ENCODE assay signal across 1 fruit fly cellular context in the genomic region with DNA sequence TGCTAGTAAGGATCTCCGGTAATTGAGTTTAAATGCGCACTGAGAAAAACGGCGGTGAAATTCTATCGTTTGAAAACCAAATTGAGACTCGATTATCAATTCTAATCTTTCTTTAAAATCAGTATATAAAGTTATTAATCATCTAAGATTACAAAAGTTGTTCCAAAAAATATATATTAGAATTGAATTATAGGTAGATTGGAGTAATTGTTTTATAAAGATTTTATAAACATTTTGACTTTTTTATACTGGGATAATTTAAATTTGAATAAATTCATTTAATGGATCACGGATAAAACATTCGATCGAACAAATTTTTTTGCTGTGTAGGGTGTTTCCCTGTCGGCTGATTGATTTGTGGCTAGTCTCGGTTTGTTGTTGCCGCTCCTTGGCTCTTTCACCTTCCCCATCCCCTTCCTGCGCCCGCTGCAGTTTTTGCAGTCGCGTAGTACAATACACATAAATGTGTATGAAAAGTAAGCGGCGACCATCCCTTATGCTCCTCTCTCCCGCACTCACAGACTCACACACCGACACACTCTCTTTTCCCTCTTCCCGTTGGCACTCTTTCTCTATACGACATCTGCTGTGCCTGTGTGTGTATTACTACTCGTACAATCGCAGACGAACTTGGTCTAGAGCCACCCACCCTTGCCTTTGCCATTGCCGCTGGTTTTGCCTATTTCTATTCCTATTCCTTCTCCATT.
TF ChIP-seq lines count a peak whose summit lies in the region.

No protein-coding gene starts in this region.

TF ChIP-seq in whole organism, embryonic, 481 proteins besides CTCF, POLR2A, EP300 and RAD21 (continued from another document):
- TF ChIP-seq scrt (GFP tag; optimal IDR thresholded peaks at IDR 0.05; lab: Kevin White, UChicago) (peak; percentile 41), CG18011 (GFP tag; optimal IDR thresholded peaks at IDR 0.05; lab: Kevin White, UChicago) (peak; percentile 32), bigmax (GFP tag; optimal IDR thresholded peaks at IDR 0.05; lab: Kevin White, UChicago) (no peak), E2f2 (GFP tag; IDR thresholded peaks at IDR 0.05; lab: Robert Waterston, UW) (peak; percentile 31; the same call in 1 of the 2 replicates), CG6272 (GFP tag; IDR thresholded peaks at IDR 0.05; lab: Robert Waterston, UW) (no peak), cas (GFP tag; IDR thresholded peaks at IDR 0.05; lab: Robert Waterston, UW) (no peak), CG11093 (GFP tag; IDR thresholded peaks at IDR 0.05; lab: Robert Waterston, UW) (no peak), pnt (GFP tag; optimal IDR thresholded peaks at IDR 0.05; lab: Kevin White, UChicago) (no peak), CG3726 (GFP tag; IDR thresholded peaks at IDR 0.05; lab: Robert Waterston, UW) (no peak), Med (GFP tag; lab: Kevin White, UChicago) (peak; percentile 52), HLH4C (GFP tag; IDR thresholded peaks at IDR 0.05; lab: Robert Waterston, UW; ENCODE audit: partially characterized antibody) (no peak), gsb-n (tag; optimal IDR thresholded peaks at IDR 0.05; lab: Kevin White, UChicago) (peak; percentile 88), Tbp (GFP tag; optimal IDR thresholded peaks at IDR 0.05; lab: Kevin White, UChicago) (no peak), ara (GFP tag; IDR thresholded peaks at IDR 0.05; lab: Robert Waterston, UW) (no peak; the same call in 1 of the 2 replicates), Pdp1 (GFP tag; optimal IDR thresholded peaks at IDR 0.05; lab: Kevin White, UChicago) (peak in 1 of 2 experiments; percentile 42), slp2 (GFP tag; optimal IDR thresholded peaks at IDR 0.05; lab: Kevin White, UChicago) (no peak), CG2875 (GFP tag; optimal IDR thresholded peaks at IDR 0.05; lab: Kevin White, UChicago) (peak; percentile 56), zen (tag; optimal IDR thresholded peaks at IDR 0.05; lab: Kevin White, UChicago) (peak; percentile 87), crc (GFP tag; optimal IDR thresholded peaks at IDR 0.05; lab: Kevin White, UChicago) (no peak), bsh (GFP tag; optimal IDR thresholded peaks at IDR 0.05; lab: Kevin White, UChicago) (peak in 1 of 2 experiments; percentile 82), CG13287 (GFP tag; IDR thresholded peaks at IDR 0.05; lab: Robert Waterston, UW; ENCODE audit: partially characterized antibody) (no peak), ems (GFP tag; optimal IDR thresholded peaks at IDR 0.05; lab: Kevin White, UChicago) (no peak), CG1602 (GFP tag; optimal IDR thresholded peaks at IDR 0.05; lab: Kevin White, UChicago) (peak; percentile 73), Dip2 (GFP tag; IDR thresholded peaks at IDR 0.05; lab: Robert Waterston, UW) (no peak), CG6175 (GFP tag; IDR thresholded peaks at IDR 0.05; lab: Robert Waterston, UW) (no peak), Trl (optimal IDR thresholded peaks at IDR 0.05; lab: Kevin White, UChicago) (peak; percentile 56 to 82), Trl (GFP tag; optimal IDR thresholded peaks at IDR 0.05; lab: Kevin White, UChicago) (peak; percentile 1), H15 (GFP tag; IDR thresholded peaks at IDR 0.05; lab: Robert Waterston, UW) (no peak), CG8924 (tag; optimal IDR thresholded peaks at IDR 0.05; lab: Kevin White, UChicago) (peak; percentile 89), Blimp-1 (GFP tag; optimal IDR thresholded peaks at IDR 0.05; lab: Kevin White, UChicago) (peak; percentile 69), CG17568 (GFP tag; optimal IDR thresholded peaks at IDR 0.05; lab: Kevin White, UChicago) (no peak), CG2129 (GFP tag; IDR thresholded peaks at IDR 0.05; lab: Robert Waterston, UW; ENCODE audit: partially characterized antibody) (no peak), NFAT (GFP tag; IDR thresholded peaks at IDR 0.05; lab: Robert Waterston, UW) (no peak), Opbp (GFP tag; IDR thresholded peaks at IDR 0.05; lab: Robert Waterston, UW; ENCODE audit: partially characterized antibody) (no peak), Hmx (GFP tag; optimal IDR thresholded peaks at IDR 0.05; lab: Kevin White, UChicago) (peak; percentile 25), salm (tag; optimal IDR thresholded peaks at IDR 0.05; lab: Kevin White, UChicago) (peak; percentile 49), CG30020 (tag; optimal IDR thresholded peaks at IDR 0.05; lab: Kevin White, UChicago) (peak; percentile 43), Sox100B (GFP tag; optimal IDR thresholded peaks at IDR 0.05; lab: Kevin White, UChicago) (no peak)
TF ChIP-seq in whole organism, embryonic: peak in this region for 226.
